Worm (Caenorhabditis elegans) whole organism, early embryonic: ENCODE data around the gene M70.2.
"Not testable (repeated sequence)": the region's sequence is repeated elsewhere in the genome, so short reads cannot be mapped to it uniquely, and the experiment has no call there.

ENCODE experiments used
- B0310.2 ChIP-seq: sonication (generic microtip); optimal IDR thresholded peaks from 2 replicates; lab custom pipeline; 2016; ENCODE audit warnings: mild to moderate bottlenecking, missing genetic modification characterization, missing compliant biosample characterization
- F13C5.2 ChIP-seq: sonication (generic microtip); optimal IDR thresholded peaks from 2 replicates; lab custom pipeline; 2017; ENCODE audit warnings: mild to moderate bottlenecking, missing genetic modification characterization, inconsistent platforms, missing compliant biosample characterization
- aly-1 ChIP-seq: sonication (generic microtip); optimal IDR thresholded peaks from 2 replicates; lab custom pipeline; 2016; ENCODE audit warnings: missing genetic modification characterization, missing compliant biosample characterization
- ama-1 ChIP-seq: fragments of 150-350 bp; optimal IDR thresholded peaks from 2 replicates; lab custom pipeline; 2014
- ceh-13 ChIP-seq: fragments of 200-800 bp; sonication (Bioruptor generic); optimal IDR thresholded peaks from 2 replicates; lab custom pipeline; 2018; ENCODE audit warnings: mild to moderate bottlenecking, missing genetic modification characterization, missing compliant biosample characterization
- ceh-36 ChIP-seq: sonication (generic microtip); optimal IDR thresholded peaks from 2 replicates; lab custom pipeline; 2016; ENCODE audit warnings: missing genetic modification characterization, inconsistent platforms, missing compliant biosample characterization
- ets-7 ChIP-seq: sonication (generic microtip); optimal IDR thresholded peaks from 2 replicates; lab custom pipeline; 2016; ENCODE audit warnings: missing genotype, missing genetic modification characterization, missing compliant biosample characterization
- flt-1 ChIP-seq: fragments of 200-800 bp; sonication (Bioruptor generic); IDR thresholded peaks from 2 replicates; pipeline ENCODE4 v1.3.6; 2022; ENCODE audit warnings: missing genetic modification characterization, missing compliant biosample characterization
- hmbx-1 ChIP-seq: sonication (generic microtip); optimal IDR thresholded peaks from 2 replicates; lab custom pipeline; 2016; ENCODE audit warnings: mild to moderate bottlenecking, missing genetic modification characterization, missing compliant biosample characterization
- hmg-4 ChIP-seq: fragments of 200-800 bp; sonication (Bioruptor generic); optimal IDR thresholded peaks from 2 replicates; lab custom pipeline; 2018; ENCODE audit warnings: mild to moderate bottlenecking, missing genetic modification characterization, missing compliant biosample characterization
- hnd-1 ChIP-seq: sonication (generic microtip); optimal IDR thresholded peaks from 2 replicates; lab custom pipeline; 2016; ENCODE audit warnings: missing genetic modification characterization, missing compliant biosample characterization
- pes-1 ChIP-seq: fragments of 200-800 bp; sonication (Bioruptor generic); IDR thresholded peaks from 2 replicates; pipeline ENCODE4 v1.3.6; 2022; ENCODE audit warnings: missing genetic modification reagents, missing genetic modification characterization, missing compliant biosample characterization
- scrt-1 ChIP-seq: fragments of 200-800 bp; sonication (Bioruptor generic); IDR thresholded peaks from 2 replicates; pipeline ENCODE4 v1.3.6; 2022; ENCODE audit warnings: missing genetic modification characterization, missing compliant biosample characterization
- sea-1 ChIP-seq: fragments of 200-800 bp; sonication (Bioruptor generic); conservative IDR thresholded peaks from 2 replicates; pipeline ENCODE4 v1.3.6; 2022; ENCODE audit warnings: missing genetic modification characterization, missing compliant biosample characterization
- tbx-11 ChIP-seq: fragments of 200-800 bp; sonication (Bioruptor generic); IDR thresholded peaks from 2 replicates; pipeline ENCODE4 v1.3.6; 2022; ENCODE audit warnings: missing genetic modification characterization, missing compliant biosample characterization
- tbx-37 ChIP-seq: fragments of 200-800 bp; sonication (Bioruptor generic); conservative IDR thresholded peaks from 2 replicates; pipeline ENCODE4 v1.3.6; 2022; ENCODE audit warnings: missing genetic modification reagents, missing genetic modification characterization, missing compliant biosample characterization
- tra-4 ChIP-seq: sonication (generic microtip); optimal IDR thresholded peaks from 2 replicates; lab custom pipeline; 2017; ENCODE audit warnings: missing genetic modification characterization, missing compliant biosample characterization

The M70.2 gene

ce11 chrIV:2242349-2243088 lies at the start of gene M70.2, which contains the start of gene M70.3:
M70.2 (plus strand) TSS chrIV:2243038.
M70.3 (minus strand) TSS chrIV:2242449.
- no peak for TF ChIP-seq pes-1
- no peak for TF ChIP-seq aly-1 (tag; lab: Kevin White, UChicago)
- no peak for TF ChIP-seq hnd-1 (tag; lab: Kevin White, UChicago)
- no peak for TF ChIP-seq hmg-4
- no peak for TF ChIP-seq ceh-13 (GFP tag; lab: Kevin White, UChicago)
- TF ChIP-seq B0310.2: no peak
- TF ChIP-seq hmbx-1 (tag; lab: Kevin White, UChicago): no peak
- TF ChIP-seq tbx-37 (GFP tag; lab: Robert Waterston, UW): no peak
- TF ChIP-seq tbx-11: no peak
- TF ChIP-seq ama-1 (lab: Kevin White, UChicago): no peak
- no peak for TF ChIP-seq ceh-36 (tag; lab: Kevin White, UChicago)
- no peak for TF ChIP-seq sea-1 (GFP tag; lab: Robert Waterston, UW)
- no peak for TF ChIP-seq F13C5.2
- no peak for TF ChIP-seq ets-7 (tag; lab: Kevin White, UChicago)
- TF ChIP-seq tra-4 (tag; lab: Kevin White, UChicago): no peak
- TF ChIP-seq flt-1 (GFP tag; lab: Robert Waterston, UW): no peak
- no peak for TF ChIP-seq scrt-1 (GFP tag; lab: Robert Waterston, UW)

ce11 chrIV:2193558-2193957 lies 49.3 kb upstream of the M70.2 start:
- TF ChIP-seq F13C5.2: no peak
- TF ChIP-seq aly-1 (tag; lab: Kevin White, UChicago): no peak
- TF ChIP-seq pes-1: no peak
- no peak for TF ChIP-seq tbx-37 (GFP tag; lab: Robert Waterston, UW)
- TF ChIP-seq scrt-1 (GFP tag; lab: Robert Waterston, UW): no peak
- no peak for TF ChIP-seq ceh-36 (tag; lab: Kevin White, UChicago)
- no peak for TF ChIP-seq sea-1 (GFP tag; lab: Robert Waterston, UW)
- no peak for TF ChIP-seq tbx-11
- TF ChIP-seq ceh-13 (GFP tag; lab: Kevin White, UChicago): no peak
- no peak for TF ChIP-seq hmbx-1 (tag; lab: Kevin White, UChicago)
- TF ChIP-seq ama-1 (lab: Kevin White, UChicago): no peak
- no peak for TF ChIP-seq flt-1 (GFP tag; lab: Robert Waterston, UW)
- TF ChIP-seq B0310.2: no peak
- no peak for TF ChIP-seq tra-4 (tag; lab: Kevin White, UChicago)
- no peak for TF ChIP-seq hmg-4
- TF ChIP-seq hnd-1 (tag; lab: Kevin White, UChicago): no peak
- no peak for TF ChIP-seq ets-7 (tag; lab: Kevin White, UChicago)

ce11 chrIV:2195598-2195997 lies 47.2 kb upstream of the M70.2 start:
- no peak for TF ChIP-seq ceh-13 (GFP tag; lab: Kevin White, UChicago)
- no peak for TF ChIP-seq tbx-37 (GFP tag; lab: Robert Waterston, UW)
- TF ChIP-seq hmbx-1 (tag; lab: Kevin White, UChicago): no peak
- no peak for TF ChIP-seq scrt-1 (GFP tag; lab: Robert Waterston, UW)
- no peak for TF ChIP-seq hnd-1 (tag; lab: Kevin White, UChicago)
- TF ChIP-seq ama-1 (lab: Kevin White, UChicago): no peak
- TF ChIP-seq ceh-36 (tag; lab: Kevin White, UChicago): no peak
- TF ChIP-seq F13C5.2: no peak
- no peak for TF ChIP-seq sea-1 (GFP tag; lab: Robert Waterston, UW)
- no peak for TF ChIP-seq flt-1 (GFP tag; lab: Robert Waterston, UW)
- no peak for TF ChIP-seq tra-4 (tag; lab: Kevin White, UChicago)

- TF ChIP-seq tra-4 (tag; lab: Kevin White, UChicago) (no peak), ceh-36 (tag; lab: Kevin White, UChicago) (no peak), ceh-13 (GFP tag; lab: Kevin White, UChicago) (no peak), tbx-37 (GFP tag; lab: Robert Waterston, UW) (no peak), scrt-1 (GFP tag; lab: Robert Waterston, UW) (no peak), aly-1 (tag; lab: Kevin White, UChicago) (no peak), pes-1 (no peak), tbx-11 (no peak), B0310.2 (no peak), ets-7 (tag; lab: Kevin White, UChicago) (no peak), ama-1 (lab: Kevin White, UChicago) (no peak), flt-1 (GFP tag; lab: Robert Waterston, UW) (no peak), hnd-1 (tag; lab: Kevin White, UChicago) (no peak)
Measured at ce11 chrIV:2198741-2199140, 44.1 kb upstream of the M70.2 start, which contains the start of gene Y71G10AR.4. Y71G10AR.4 (plus strand) TSS chrIV:2199041.

- not testable (repeated sequence) for TF ChIP-seq ama-1 (lab: Kevin White, UChicago); aly-1 (tag; lab: Kevin White, UChicago); tra-4 (tag; lab: Kevin White, UChicago)
Measured at ce11 chrIV:2216756-2217155, 26.1 kb upstream of the M70.2 start, which contains the start of gene T04C4.3. T04C4.3 (minus strand) TSS chrIV:2216856.

ce11 chrIV:2217260-2217659 lies 25.6 kb upstream of the M70.2 start:
- TF ChIP-seq hmg-4 (peak; percentile 54), pes-1 (peak; percentile 30; the same call in 1 of the 2 replicates), flt-1 (GFP tag; lab: Robert Waterston, UW) (no peak)

ce11 chrIV:2219334-2219755 lies 23.5 kb upstream of the M70.2 start:
- peak; percentile 60 for TF ChIP-seq pes-1
- TF ChIP-seq aly-1 (tag; lab: Kevin White, UChicago): no peak
- peak; percentile 31 for TF ChIP-seq B0310.2
- TF ChIP-seq tbx-11: no peak
- no peak for TF ChIP-seq flt-1 (GFP tag; lab: Robert Waterston, UW)
- peak; percentile 66 for TF ChIP-seq hmg-4
- no peak for TF ChIP-seq hmbx-1 (tag; lab: Kevin White, UChicago)
- TF ChIP-seq F13C5.2: peak; percentile 61
